Worm (Caenorhabditis elegans) whole organism, early embryonic: ENCODE results near the gene acr-17.

Source experiments
- F13C5.2 ChIP-seq: sonication (generic microtip); optimal IDR thresholded peaks from 2 replicates; lab custom pipeline; 2017; ENCODE audit warnings: mild to moderate bottlenecking, missing genetic modification characterization, inconsistent platforms, missing compliant biosample characterization
- aly-1 ChIP-seq: sonication (generic microtip); optimal IDR thresholded peaks from 2 replicates; lab custom pipeline; 2016; ENCODE audit warnings: missing genetic modification characterization, missing compliant biosample characterization
- ama-1 ChIP-seq: fragments of 150-350 bp; optimal IDR thresholded peaks from 2 replicates; lab custom pipeline; 2014
- ceh-13 ChIP-seq: fragments of 200-800 bp; sonication (Bioruptor generic); optimal IDR thresholded peaks from 2 replicates; lab custom pipeline; 2018; ENCODE audit warnings: mild to moderate bottlenecking, missing genetic modification characterization, missing compliant biosample characterization
- ceh-36 ChIP-seq: sonication (generic microtip); optimal IDR thresholded peaks from 2 replicates; lab custom pipeline; 2016; ENCODE audit warnings: missing genetic modification characterization, inconsistent platforms, missing compliant biosample characterization
- ets-7 ChIP-seq: sonication (generic microtip); optimal IDR thresholded peaks from 2 replicates; lab custom pipeline; 2016; ENCODE audit warnings: missing genotype, missing genetic modification characterization, missing compliant biosample characterization
- flt-1 ChIP-seq: fragments of 200-800 bp; sonication (Bioruptor generic); IDR thresholded peaks from 2 replicates; pipeline ENCODE4 v1.3.6; 2022; ENCODE audit warnings: missing genetic modification characterization, missing compliant biosample characterization
- hmg-4 ChIP-seq: fragments of 200-800 bp; sonication (Bioruptor generic); optimal IDR thresholded peaks from 2 replicates; lab custom pipeline; 2018; ENCODE audit warnings: mild to moderate bottlenecking, missing genetic modification characterization, missing compliant biosample characterization
- hnd-1 ChIP-seq: sonication (generic microtip); optimal IDR thresholded peaks from 2 replicates; lab custom pipeline; 2016; ENCODE audit warnings: missing genetic modification characterization, missing compliant biosample characterization
- pes-1 ChIP-seq: fragments of 200-800 bp; sonication (Bioruptor generic); IDR thresholded peaks from 2 replicates; pipeline ENCODE4 v1.3.6; 2022; ENCODE audit warnings: missing genetic modification reagents, missing genetic modification characterization, missing compliant biosample characterization
- sea-1 ChIP-seq: fragments of 200-800 bp; sonication (Bioruptor generic); conservative IDR thresholded peaks from 2 replicates; pipeline ENCODE4 v1.3.6; 2022; ENCODE audit warnings: missing genetic modification characterization, missing compliant biosample characterization
- tbx-11 ChIP-seq: fragments of 200-800 bp; sonication (Bioruptor generic); IDR thresholded peaks from 2 replicates; pipeline ENCODE4 v1.3.6; 2022; ENCODE audit warnings: missing genetic modification characterization, missing compliant biosample characterization
- tbx-37 ChIP-seq: fragments of 200-800 bp; sonication (Bioruptor generic); conservative IDR thresholded peaks from 2 replicates; pipeline ENCODE4 v1.3.6; 2022; ENCODE audit warnings: missing genetic modification reagents, missing genetic modification characterization, missing compliant biosample characterization
- tra-4 ChIP-seq: sonication (generic microtip); optimal IDR thresholded peaks from 2 replicates; lab custom pipeline; 2017; ENCODE audit warnings: missing genetic modification characterization, missing compliant biosample characterization

DNA sequence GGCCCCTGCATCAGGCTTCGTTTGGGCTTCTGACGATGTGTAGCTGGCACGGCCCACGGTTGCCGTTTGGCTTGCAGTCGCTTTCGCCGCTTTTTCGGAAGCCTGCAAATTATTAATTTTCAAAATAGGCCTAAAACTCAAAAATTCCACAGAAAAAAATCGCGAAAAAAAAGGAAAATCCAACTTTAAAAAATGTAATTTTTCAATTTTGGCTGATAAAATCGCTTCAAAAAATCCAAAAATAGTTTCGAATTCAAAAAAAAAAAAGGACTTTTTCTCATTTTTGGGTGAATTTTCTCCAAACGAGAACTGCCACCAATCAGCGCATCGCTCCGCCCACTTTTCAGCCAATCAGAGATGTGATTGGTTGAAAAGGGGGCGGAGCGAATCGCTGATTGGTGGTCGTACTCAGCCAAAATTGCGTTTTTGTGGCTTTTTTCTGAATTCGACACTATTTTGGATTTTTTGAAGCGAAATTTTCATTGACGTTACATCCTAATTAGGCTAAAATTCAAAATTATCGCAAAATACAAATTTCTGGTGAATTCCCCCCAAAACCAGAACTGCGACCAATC lies 38.9 kb downstream of the acr-17 start:
- TF ChIP-seq ama-1 (lab: Kevin White, UChicago) (no peak), F13C5.2 (tag; lab: Kevin White, UChicago) (no peak), aly-1 (tag; lab: Kevin White, UChicago) (no peak), pes-1 (no peak), sea-1 (GFP tag; lab: Robert Waterston, UW) (no peak), tra-4 (tag; lab: Kevin White, UChicago) (no peak), tbx-37 (GFP tag; lab: Robert Waterston, UW) (no peak), ceh-36 (tag; lab: Kevin White, UChicago) (no peak), flt-1 (GFP tag; lab: Robert Waterston, UW) (no peak), tbx-11 (GFP tag; lab: Robert Waterston, UW) (no peak), hnd-1 (tag; lab: Kevin White, UChicago) (no peak), ceh-13 (GFP tag; lab: Kevin White, UChicago) (no peak), hmg-4 (GFP tag; lab: Kevin White, UChicago) (no peak), ets-7 (tag; lab: Kevin White, UChicago) (no peak)
